Fruit fly (Drosophila melanogaster): ENCODE data around the gene CG32260.

DNA sequence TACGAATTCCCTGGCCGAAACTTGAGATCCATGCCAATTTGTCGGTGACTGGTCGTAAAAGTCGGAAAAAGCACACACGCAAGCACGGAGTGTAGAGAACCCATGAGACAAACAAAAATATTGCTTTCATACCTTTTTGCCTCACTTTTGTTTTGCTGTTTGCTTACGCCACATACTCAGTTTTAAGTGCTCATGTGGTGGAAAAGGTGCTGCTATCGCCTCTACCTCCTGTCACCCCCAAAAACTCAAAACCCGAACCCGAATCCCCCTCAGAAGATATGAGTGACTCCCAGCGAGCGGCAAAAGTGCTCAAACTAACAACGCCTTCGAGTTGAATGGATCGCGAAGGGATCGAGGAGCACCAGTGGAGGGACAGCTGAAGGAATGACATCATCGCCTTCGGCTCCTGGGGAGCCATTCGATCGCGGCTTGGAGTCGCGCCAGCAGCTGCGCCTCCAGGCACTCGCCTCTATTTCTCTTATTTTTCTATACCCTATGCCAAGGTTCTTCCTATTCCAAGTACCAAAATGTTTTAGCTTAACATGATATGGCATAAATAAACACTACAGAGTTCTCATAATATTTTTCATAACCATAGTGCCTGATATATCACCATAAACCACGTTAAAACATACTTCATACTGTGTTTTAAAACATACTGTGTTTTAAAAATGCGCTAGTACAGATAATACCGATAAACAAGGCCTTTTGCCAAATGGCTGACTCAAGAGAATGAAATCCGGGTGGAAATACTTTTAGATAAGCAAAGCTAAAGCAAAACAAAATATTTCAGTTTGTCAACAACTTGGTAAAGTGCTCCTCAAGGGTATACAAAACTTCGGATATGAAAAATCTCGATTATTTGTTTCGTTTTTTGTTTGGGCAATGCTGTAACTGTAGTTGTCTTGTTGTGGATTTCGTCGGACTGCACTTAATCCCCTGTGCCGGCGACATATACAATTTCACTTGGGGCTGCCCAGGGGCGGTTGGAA lies 21.5 kb upstream of the CG32260 start:
- TF ChIP-seq Dll (optimal IDR thresholded peaks at IDR 0.05) (no peak), pan (optimal IDR thresholded peaks at IDR 0.05) (no peak), psq (optimal IDR thresholded peaks at IDR 0.05) (no peak)

Data from whole organism.